Fruit fly (Drosophila melanogaster) whole organism, embryonic: ENCODE results near the gene CG1532.

Experiments
- ATbp ChIP-seq: fragments of 200-800 bp; sonication (Bioruptor generic); optimal IDR thresholded peaks from 2 replicates; lab custom pipeline; 2017; ENCODE audit warnings: missing biosample characterization, mild to moderate bottlenecking, missing genetic modification characterization, missing genetic modification reagents
- CG1024 ChIP-seq: fragments of 200-800 bp; sonication (Bioruptor generic); IDR thresholded peaks from 2 replicates; pipeline ENCODE4 v1.3.6; 2022; ENCODE audit warnings: missing biosample characterization, missing genetic modification characterization
- CG10366 ChIP-seq: fragments of 200-800 bp; sonication (Bioruptor generic); IDR thresholded peaks from 2 replicates; pipeline ENCODE4 v1.3.6; 2022; ENCODE audit warnings: missing biosample characterization, missing genetic modification characterization
- CG10979 ChIP-seq: fragments of 200-800 bp; sonication (Bioruptor generic); optimal IDR thresholded peaks from 2 replicates; lab custom pipeline; 2018; ENCODE audit warnings: missing biosample characterization, mild to moderate bottlenecking, missing genetic modification characterization, moderate library complexity
- CG11398 ChIP-seq: fragments of 200-800 bp; sonication (Bioruptor generic); optimal IDR thresholded peaks from 2 replicates; lab custom pipeline; 2016; ENCODE audit warnings: missing biosample characterization, missing genetic modification characterization
- CG11560 ChIP-seq: fragments of 200-800 bp; sonication (Bioruptor generic); IDR thresholded peaks from 3 replicates; pipeline ENCODE4 v1.3.6; 2022; ENCODE audit warnings: missing biosample characterization, missing genetic modification characterization
- CG12104 ChIP-seq: fragments of 200-800 bp; sonication (Bioruptor generic); optimal IDR thresholded peaks from 3 replicates; lab custom pipeline; 2016; ENCODE audit warnings: missing biosample characterization, missing genetic modification characterization
- CG12236 ChIP-seq: fragments of 200-800 bp; sonication (Bioruptor generic); optimal IDR thresholded peaks from 2 replicates; lab custom pipeline; 2016; ENCODE audit warnings: missing biosample characterization, missing genetic modification characterization
- CG1233 ChIP-seq: fragments of 200-800 bp; sonication (Bioruptor generic); optimal IDR thresholded peaks from 4 replicates; lab custom pipeline; 2018; ENCODE audit warnings: missing biosample characterization, mild to moderate bottlenecking, missing genetic modification characterization
- CG13624 ChIP-seq: fragments of 200-800 bp; sonication (Bioruptor generic); optimal IDR thresholded peaks from 2 replicates; lab custom pipeline; 2016; ENCODE audit warnings: missing biosample characterization, missing genetic modification characterization
- CG15601 ChIP-seq: fragments of 200-800 bp; sonication (Bioruptor generic); optimal IDR thresholded peaks from 3 replicates; lab custom pipeline; 2019; ENCODE audit warnings: missing biosample characterization, mild to moderate bottlenecking, missing genetic modification characterization, moderate library complexity
- CG2202 ChIP-seq: fragments of 200-800 bp; sonication (Bioruptor generic); optimal IDR thresholded peaks from 2 replicates; lab custom pipeline; 2018; ENCODE audit warnings: missing biosample characterization, mild to moderate bottlenecking, missing genetic modification characterization
- CG32532 ChIP-seq: fragments of 200-800 bp; sonication (Bioruptor generic); IDR thresholded peaks from 2 replicates; pipeline ENCODE4 v1.3.6; 2022; ENCODE audit warnings: missing biosample characterization, missing genetic modification characterization
- CG3281 ChIP-seq: fragments of 200-800 bp; sonication (Bioruptor generic); optimal IDR thresholded peaks from 3 replicates; lab custom pipeline; 2017; ENCODE audit warnings: missing biosample characterization, mild to moderate bottlenecking, missing genetic modification characterization
- CG3407 ChIP-seq: fragments of 200-800 bp; sonication (Bioruptor generic); optimal IDR thresholded peaks from 2 replicates; lab custom pipeline; 2018; ENCODE audit warnings: missing biosample characterization, mild to moderate bottlenecking, missing genetic modification characterization
- CG4328 ChIP-seq: fragments of 200-800 bp; sonication (Bioruptor generic); optimal IDR thresholded peaks from 3 replicates; lab custom pipeline; 2017; ENCODE audit warnings: missing biosample characterization, missing genetic modification reagents, missing genetic modification characterization
- CG4360 ChIP-seq: fragments of 200-800 bp; sonication (Bioruptor generic); IDR thresholded peaks from 2 replicates; pipeline ENCODE4 v1.3.6; 2022; ENCODE audit warnings: missing biosample characterization, missing genetic modification characterization
- CG4617 ChIP-seq: fragments of 200-800 bp; sonication (Bioruptor generic); optimal IDR thresholded peaks from 3 replicates; lab custom pipeline; 2016; ENCODE audit warnings: missing biosample characterization, missing genetic modification characterization, borderline replicate concordance
- CG4707 ChIP-seq: fragments of 200-800 bp; sonication (Bioruptor generic); optimal IDR thresholded peaks from 2 replicates; lab custom pipeline; 2018; ENCODE audit warnings: missing biosample characterization, mild to moderate bottlenecking, missing genetic modification characterization, moderate library complexity
- CG8924 ChIP-seq: fragments of 200-800 bp; optimal IDR thresholded peaks from 3 replicates; lab custom pipeline; 2019; ENCODE audit warnings: missing biosample characterization, mild to moderate bottlenecking, missing genetic modification characterization, moderate library complexity
- CG8944 ChIP-seq: fragments of 200-800 bp; sonication (Bioruptor generic); optimal IDR thresholded peaks from 3 replicates; lab custom pipeline; 2016; ENCODE audit warnings: missing biosample characterization, missing genetic modification characterization
- CrebB ChIP-seq: fragments of 200-800 bp; sonication (Bioruptor generic); optimal IDR thresholded peaks from 3 replicates; lab custom pipeline; 2018; ENCODE audit warnings: missing biosample characterization, mild to moderate bottlenecking, missing genetic modification characterization
- Doc2 ChIP-seq: fragments of 200-800 bp; sonication (Bioruptor generic); IDR thresholded peaks from 2 replicates; pipeline ENCODE4 v1.3.6; 2022; ENCODE audit warnings: missing biosample characterization, missing genetic modification characterization
- E2f1 ChIP-seq: fragments of 200-800 bp; sonication (Bioruptor generic); IDR thresholded peaks from 2 replicates; pipeline ENCODE4 v1.3.6; 2022; ENCODE audit warnings: missing biosample characterization, missing genetic modification characterization
- HHEX ChIP-seq: fragments of 200-800 bp; sonication (Bioruptor generic); optimal IDR thresholded peaks from 3 replicates; lab custom pipeline; 2017; ENCODE audit warnings: missing biosample characterization, mild to moderate bottlenecking, missing genetic modification characterization, missing genetic modification reagents
- Meics ChIP-seq: fragments of 200-800 bp; sonication (Bioruptor generic); optimal IDR thresholded peaks from 2 replicates; lab custom pipeline; 2017; ENCODE audit warnings: missing biosample characterization, mild to moderate bottlenecking, missing genetic modification characterization
- NfI ChIP-seq: fragments of 200-800 bp; sonication (Bioruptor generic); optimal IDR thresholded peaks from 3 replicates; lab custom pipeline; 2018; ENCODE audit warnings: missing biosample characterization, mild to moderate bottlenecking, missing genetic modification characterization, moderate library complexity
- PHDP ChIP-seq: fragments of 200-800 bp; sonication (Bioruptor generic); optimal IDR thresholded peaks from 3 replicates; lab custom pipeline; 2018; ENCODE audit warnings: missing biosample characterization, mild to moderate bottlenecking, missing genetic modification characterization, moderate library complexity
- Taf1 ChIP-seq: fragments of 200-800 bp; sonication (Bioruptor generic); IDR thresholded peaks from 2 replicates; pipeline ENCODE4 v1.3.6; 2022; ENCODE audit warnings: missing biosample characterization, missing genetic modification characterization
- Tbp ChIP-seq: fragments of >200 bp; optimal IDR thresholded peaks from 2 replicates; lab custom pipeline; 2018; ENCODE audit warnings: missing biosample characterization, missing genetic modification characterization
- YL-1 ChIP-seq: fragments of 200-800 bp; sonication (Bioruptor generic); optimal IDR thresholded peaks from 3 replicates; lab custom pipeline; 2017; ENCODE audit warnings: missing biosample characterization, mild to moderate bottlenecking, missing genetic modification characterization
- bcd ChIP-seq: fragments of 200-800 bp; sonication (Bioruptor generic); optimal IDR thresholded peaks from 2 replicates; lab custom pipeline; 2017; ENCODE audit warnings: missing biosample characterization, mild to moderate bottlenecking, missing genetic modification characterization
- br ChIP-seq: fragments of >200 bp; optimal IDR thresholded peaks from 2 replicates; lab custom pipeline; 2017
- cas ChIP-seq: fragments of 200-800 bp; sonication (Bioruptor generic); IDR thresholded peaks from 2 replicates; pipeline ENCODE4 v1.3.6; 2022; ENCODE audit warnings: missing biosample characterization, missing genetic modification characterization
- caup ChIP-seq: fragments of 200-800 bp; sonication (Bioruptor generic); optimal IDR thresholded peaks from 3 replicates; lab custom pipeline; 2017; ENCODE audit warnings: missing biosample characterization, mild to moderate bottlenecking, missing genetic modification characterization, moderate library complexity; ENCODE audit not compliant: severe bottlenecking
- dm ChIP-seq: fragments of 200-800 bp; sonication (Bioruptor generic); optimal IDR thresholded peaks from 3 replicates; lab custom pipeline; 2016; ENCODE audit warnings: missing biosample characterization, missing genetic modification characterization
- ems ChIP-seq: fragments of 200-800 bp; sonication (Bioruptor generic); optimal IDR thresholded peaks from 3 replicates; lab custom pipeline; 2016; ENCODE audit warnings: missing biosample characterization, missing genetic modification characterization
- exex ChIP-seq: fragments of 200-800 bp; sonication (Bioruptor generic); optimal IDR thresholded peaks from 4 replicates; lab custom pipeline; 2018; ENCODE audit warnings: missing biosample characterization, mild to moderate bottlenecking, missing genetic modification characterization, moderate library complexity
- fru ChIP-seq: fragments of >200 bp; optimal IDR thresholded peaks from 2 replicates; lab custom pipeline; 2017
- gcm2 ChIP-seq: fragments of 200-800 bp; sonication (Bioruptor generic); optimal IDR thresholded peaks from 2 replicates; lab custom pipeline; 2016; ENCODE audit warnings: missing biosample characterization, missing genetic modification characterization
- gsb ChIP-seq: fragments of 200-800 bp; sonication (Bioruptor generic); IDR thresholded peaks from 2 replicates; pipeline ENCODE4 v1.3.6; 2022; ENCODE audit warnings: missing biosample characterization, missing genetic modification characterization
- hkb ChIP-seq, 2 experiments: fragments of 200-800 bp in 1 of 2; fragments of >200 bp in 1 of 2; sonication (Bioruptor generic) in 1 of 2; IDR thresholded peaks in 1 of 2; optimal IDR thresholded peaks in 1 of 2; 2 replicates each; pipeline versions ENCODE4 v1.3.6 to Lab custom; 2017 to 2022; ENCODE audit warnings: missing biosample characterization in 1 of 2, missing genetic modification characterization in 1 of 2
- jigr1 ChIP-seq: fragments of 200-800 bp; sonication (Bioruptor generic); IDR thresholded peaks from 3 replicates; pipeline ENCODE4 v1.3.6; 2022; ENCODE audit warnings: missing biosample characterization, missing genetic modification characterization
- mld ChIP-seq: fragments of 200-800 bp; sonication (Bioruptor generic); IDR thresholded peaks from 3 replicates; pipeline ENCODE4 v1.3.6; 2022; ENCODE audit warnings: missing biosample characterization, missing genetic modification characterization; ENCODE audit not compliant: partially characterized antibody
- nmo ChIP-seq: fragments of 200-800 bp; sonication (Bioruptor generic); optimal IDR thresholded peaks from 2 replicates; lab custom pipeline; 2018; ENCODE audit warnings: missing biosample characterization, mild to moderate bottlenecking, missing genetic modification characterization, moderate library complexity
- pita ChIP-seq: fragments of 200-800 bp; sonication (Bioruptor generic); optimal IDR thresholded peaks from 2 replicates; lab custom pipeline; 2017; ENCODE audit warnings: missing biosample characterization, mild to moderate bottlenecking, missing genetic modification characterization
- slou ChIP-seq: fragments of 200-800 bp; sonication (Bioruptor generic); optimal IDR thresholded peaks from 3 replicates; lab custom pipeline; 2016; ENCODE audit warnings: missing biosample characterization, missing genetic modification characterization
- stc ChIP-seq: fragments of 200-800 bp; sonication (Bioruptor generic); IDR thresholded peaks from 2 replicates; pipeline ENCODE4 v1.3.6; 2022; ENCODE audit warnings: missing biosample characterization, missing genetic modification characterization
- trem ChIP-seq: fragments of 200-800 bp; optimal IDR thresholded peaks from 3 replicates; lab custom pipeline; 2019; ENCODE audit warnings: missing biosample characterization, mild to moderate bottlenecking, missing genetic modification characterization, moderate library complexity
- tup ChIP-seq: fragments of 200-800 bp; sonication (Bioruptor generic); optimal IDR thresholded peaks from 2 replicates; lab custom pipeline; 2016; ENCODE audit warnings: missing biosample characterization, mild to moderate bottlenecking, missing genetic modification characterization, moderate library complexity
- zen2 ChIP-seq: fragments of 200-800 bp; sonication (Bioruptor generic); IDR thresholded peaks from 3 replicates; pipeline ENCODE4 v1.3.6; 2022; ENCODE audit warnings: missing biosample characterization, missing genetic modification characterization; ENCODE audit not compliant: partially characterized antibody

Gene CG1532

DNA sequence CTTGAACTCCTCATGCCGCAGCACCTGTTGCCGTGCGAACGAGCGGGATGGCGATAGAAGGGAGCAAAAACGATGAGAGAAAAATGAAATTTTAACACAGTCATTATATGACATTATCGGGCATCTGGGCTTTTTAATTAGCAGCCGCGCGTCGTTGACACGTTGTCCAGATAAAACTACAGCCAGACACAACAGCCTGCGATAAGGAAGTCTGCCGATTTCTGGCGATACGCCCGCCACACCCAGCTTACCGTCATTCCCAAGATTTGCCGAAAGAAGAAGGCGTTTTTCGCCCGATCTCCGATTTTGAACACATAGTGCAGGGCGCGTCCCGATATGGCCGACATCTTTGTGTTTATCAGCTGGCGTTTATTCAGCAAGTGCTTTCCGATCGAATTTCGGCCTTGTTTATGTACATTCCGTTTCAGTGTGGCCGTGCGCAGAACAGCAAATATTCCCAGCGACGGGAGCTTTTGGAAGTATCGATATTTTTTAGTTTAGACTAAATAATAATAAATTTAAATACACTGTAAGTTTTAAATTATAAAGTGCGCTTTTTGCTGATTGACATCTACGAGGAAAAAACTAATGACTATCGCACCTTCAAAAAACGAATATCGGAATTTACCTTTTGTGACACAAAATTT is at the start of gene CG1532 (continued):
- peak; percentile 26 for TF ChIP-seq YL-1 (GFP tag; lab: Kevin White, UChicago)
- no peak for TF ChIP-seq Doc2 (GFP tag; lab: Robert Waterston, UW)
- TF ChIP-seq CG1024 (GFP tag; lab: Robert Waterston, UW), result no peak
- TF ChIP-seq fru, result no peak
- TF ChIP-seq gsb (GFP tag; lab: Robert Waterston, UW), result no peak
- no peak for TF ChIP-seq mld (GFP tag; lab: Robert Waterston, UW)
- TF ChIP-seq CG11398 (GFP tag; lab: Kevin White, UChicago), result no peak
- no peak for TF ChIP-seq CG32532 (GFP tag; lab: Robert Waterston, UW)
- TF ChIP-seq hkb (optimal IDR thresholded peaks at IDR 0.05; lab: Kevin White, UChicago), result no peak
- TF ChIP-seq hkb (GFP tag; IDR thresholded peaks at IDR 0.05; lab: Robert Waterston, UW), result 0 out of 2 replicates have a peak, but pooled peaks have one; percentile 13
- TF ChIP-seq CG4328 (GFP tag; lab: Kevin White, UChicago), result peak; percentile 1
- no peak for TF ChIP-seq cas (GFP tag; lab: Robert Waterston, UW)
- TF ChIP-seq Meics (GFP tag; lab: Kevin White, UChicago), result no peak
- no peak for TF ChIP-seq pita (GFP tag; lab: Kevin White, UChicago)
- TF ChIP-seq Taf1 (GFP tag; lab: Robert Waterston, UW), result no peak
- TF ChIP-seq CG8924 (tag; lab: Kevin White, UChicago), result no peak
- TF ChIP-seq CG2202 (tag; lab: Kevin White, UChicago), result no peak
- TF ChIP-seq bcd (GFP tag; lab: Kevin White, UChicago), result no peak
- TF ChIP-seq CrebB (tag; lab: Kevin White, UChicago), result no peak
- no peak for TF ChIP-seq CG8944 (GFP tag; lab: Kevin White, UChicago)
- no peak for TF ChIP-seq br
- TF ChIP-seq gcm2 (GFP tag; lab: Kevin White, UChicago), result no peak
- no peak for TF ChIP-seq E2f1 (GFP tag; lab: Robert Waterston, UW)
- TF ChIP-seq Tbp (GFP tag; lab: Kevin White, UChicago), result no peak
- TF ChIP-seq PHDP (tag; lab: Kevin White, UChicago), result no peak
- TF ChIP-seq CG3281 (GFP tag; lab: Kevin White, UChicago), result peak; percentile 10
- TF ChIP-seq CG4707 (GFP tag; lab: Kevin White, UChicago), result no peak
- no peak for TF ChIP-seq ems (GFP tag; lab: Kevin White, UChicago)
- TF ChIP-seq CG11560 (tag; lab: Robert Waterston, UW), result no peak
- no peak for TF ChIP-seq CG4617
- no peak for TF ChIP-seq dm
- no peak for TF ChIP-seq ATbp (GFP tag; lab: Kevin White, UChicago)
- no peak for TF ChIP-seq NfI (GFP tag; lab: Kevin White, UChicago)
- no peak for TF ChIP-seq CG13624 (GFP tag; lab: Kevin White, UChicago)
- TF ChIP-seq stc (GFP tag; lab: Robert Waterston, UW), result no peak
- TF ChIP-seq exex (tag; lab: Kevin White, UChicago), result peak; percentile 69
- TF ChIP-seq CG15601, result no peak
- no peak for TF ChIP-seq CG12236
- no peak for TF ChIP-seq tup (GFP tag; lab: Kevin White, UChicago)
- no peak for TF ChIP-seq CG1233 (GFP tag; lab: Kevin White, UChicago)
- peak; percentile 43; the same call in 1 of the 3 replicates for TF ChIP-seq jigr1 (GFP tag; lab: Robert Waterston, UW)
- TF ChIP-seq CG12104 (GFP tag; lab: Kevin White, UChicago), result no peak
- TF ChIP-seq slou (GFP tag; lab: Kevin White, UChicago), result no peak
- TF ChIP-seq caup, result peak; percentile 26
- no peak for TF ChIP-seq HHEX (GFP tag; lab: Kevin White, UChicago)
- peak; percentile 24 for TF ChIP-seq trem (tag; lab: Kevin White, UChicago)
- no peak for TF ChIP-seq CG4360 (GFP tag; lab: Robert Waterston, UW)
- TF ChIP-seq CG10366, result no peak
- TF ChIP-seq nmo (GFP tag; lab: Kevin White, UChicago), result no peak
- TF ChIP-seq CG3407 (GFP tag; lab: Kevin White, UChicago), result no peak
- TF ChIP-seq zen2 (GFP tag; lab: Robert Waterston, UW), result peak; percentile 10; the same call in 1 of the 3 replicates
- TF ChIP-seq CG10979 (tag; lab: Kevin White, UChicago), result no peak
